Fruit fly (Drosophila melanogaster) whole organism, adult: ENCODE data around the gene CG1764.

Experiments used
- CG33017 ChIP-seq: fragments of 200-800 bp; sonication (Bioruptor generic); optimal IDR thresholded peaks from 2 replicates; lab custom pipeline; 2018; ENCODE audit warnings: missing biosample characterization, mild to moderate bottlenecking, missing genetic modification characterization, moderate library complexity
- CG5204 ChIP-seq: fragments of 200-800 bp; sonication (Bioruptor generic); optimal IDR thresholded peaks from 2 replicates; lab custom pipeline; 2016; ENCODE audit warnings: missing biosample characterization, missing genetic modification characterization
- CG7101 ChIP-seq: fragments of 200-800 bp; sonication (Bioruptor generic); optimal IDR thresholded peaks from 2 replicates; lab custom pipeline; 2018; ENCODE audit warnings: missing biosample characterization, mild to moderate bottlenecking, missing genetic modification characterization, moderate library complexity
- Clk ChIP-seq: fragments of 200-800 bp; sonication (Bioruptor generic); optimal IDR thresholded peaks from 2 replicates; lab custom pipeline; 2017; ENCODE audit warnings: missing biosample characterization, missing genetic modification characterization
- Crg-1 ChIP-seq: fragments of 200-800 bp; sonication (Bioruptor generic); optimal IDR thresholded peaks from 2 replicates; lab custom pipeline; 2016; ENCODE audit warnings: missing biosample characterization, missing genetic modification characterization
- Hr96 ChIP-seq: fragments of 200-800 bp; sonication (Bioruptor generic); optimal IDR thresholded peaks from 2 replicates; lab custom pipeline; 2016; ENCODE audit warnings: missing biosample characterization, missing genetic modification characterization
- Mnt ChIP-seq: fragments of 200-800 bp; sonication (Bioruptor generic); optimal IDR thresholded peaks from 2 replicates; lab custom pipeline; 2016; ENCODE audit warnings: missing biosample characterization, mild to moderate bottlenecking, missing genetic modification characterization
- bab1 ChIP-seq: fragments of 200-800 bp; sonication (Bioruptor generic); optimal IDR thresholded peaks from 3 replicates; lab custom pipeline; 2019; ENCODE audit warnings: missing biosample characterization, mild to moderate bottlenecking, missing genetic modification characterization, moderate library complexity
- cic ChIP-seq: fragments of 200-800 bp; sonication (Bioruptor generic); optimal IDR thresholded peaks from 2 replicates; lab custom pipeline; 2017; ENCODE audit warnings: missing biosample characterization, mild to moderate bottlenecking, missing genetic modification characterization, moderate library complexity
- cnc ChIP-seq, 2 experiments: fragments of >200 bp; optimal IDR thresholded peaks; 2 replicates each; lab custom pipeline; 2017
- ovo ChIP-seq: fragments of 200-800 bp; sonication (Bioruptor generic); optimal IDR thresholded peaks from 2 replicates; lab custom pipeline; 2016; ENCODE audit warnings: missing biosample characterization, missing genetic modification characterization
- pad ChIP-seq: fragments of 200-800 bp; sonication (Bioruptor generic); optimal IDR thresholded peaks from 3 replicates; lab custom pipeline; 2017; ENCODE audit warnings: missing biosample characterization, missing genetic modification characterization, mild to moderate bottlenecking, moderate library complexity, missing genetic modification reagents
- tj ChIP-seq: fragments of 200-800 bp; sonication (Bioruptor generic); optimal IDR thresholded peaks from 3 replicates; lab custom pipeline; 2017; ENCODE audit warnings: missing biosample characterization, mild to moderate bottlenecking, missing genetic modification characterization, moderate library complexity
- toe ChIP-seq: fragments of 200-800 bp; sonication (Bioruptor generic); optimal IDR thresholded peaks from 2 replicates; lab custom pipeline; 2016; ENCODE audit warnings: missing biosample characterization, missing genetic modification characterization

DNA sequence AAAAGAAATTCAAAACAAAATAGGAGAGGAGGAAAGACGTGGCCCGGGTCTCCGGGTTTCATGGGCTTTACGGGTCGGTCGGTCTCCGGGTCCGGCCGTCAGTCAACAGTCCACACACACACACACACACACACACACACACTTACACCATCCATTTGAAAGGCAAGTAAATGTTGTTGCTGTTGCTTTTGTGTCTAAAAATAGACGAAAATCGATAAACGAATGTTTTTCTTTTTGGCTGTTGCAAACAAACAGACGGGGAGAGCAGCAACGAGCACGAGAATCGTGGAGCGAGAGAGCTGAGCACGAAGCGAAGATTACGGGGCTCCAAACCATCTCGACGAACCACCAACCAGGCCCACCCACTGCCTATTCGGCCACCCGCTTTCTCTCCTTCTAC, 22.0 kb downstream of the CG1764 start:
- TF ChIP-seq cic (GFP tag; lab: Kevin White, UChicago) (no peak), tj (no peak), CG33017 (tag; lab: Kevin White, UChicago) (no peak), Hr96 (GFP tag; lab: Kevin White, UChicago) (no peak), Mnt (GFP tag; lab: Kevin White, UChicago) (peak; percentile 12), CG7101 (tag; lab: Kevin White, UChicago) (no peak), CG5204 (GFP tag; lab: Kevin White, UChicago) (no peak), Clk (GFP tag; lab: Kevin White, UChicago) (no peak), pad (GFP tag; lab: Kevin White, UChicago) (no peak), ovo (GFP tag; lab: Kevin White, UChicago) (no peak), cnc (optimal IDR thresholded peaks at IDR 0.05; lab: Kevin White, UChicago) (no peak), bab1 (GFP tag; lab: Kevin White, UChicago) (no peak), toe (no peak), Crg-1 (GFP tag; lab: Kevin White, UChicago) (no peak)
